Fruit fly (Drosophila melanogaster) whole organism, embryonic: Measurements from ENCODE around the gene CG7695.

Experiments used
- Ada2b ChIP-seq: fragments of 200-800 bp; sonication (Bioruptor generic); IDR thresholded peaks from 2 replicates; pipeline ENCODE4 v1.3.6; 2022; ENCODE audit warnings: missing biosample characterization, missing genetic modification characterization
- B-H1 ChIP-seq: fragments of 200-800 bp; sonication (Bioruptor generic); IDR thresholded peaks from 3 replicates; pipeline ENCODE4 v1.3.6; 2022; ENCODE audit warnings: missing biosample characterization, missing genetic modification characterization
- BEAF-32 ChIP-seq: fragments of 200-800 bp; sonication (Bioruptor generic); optimal IDR thresholded peaks from 3 replicates; lab custom pipeline; 2017; ENCODE audit warnings: missing biosample characterization, missing genetic modification characterization, mild to moderate bottlenecking, moderate library complexity, missing genetic modification reagents
- CG10321 ChIP-seq: fragments of 200-800 bp; sonication (Bioruptor generic); IDR thresholded peaks from 2 replicates; pipeline ENCODE4 v1.3.6; 2022; ENCODE audit warnings: missing biosample characterization, missing genetic modification characterization
- CG10462 ChIP-seq: fragments of 200-800 bp; sonication (Bioruptor generic); optimal IDR thresholded peaks from 2 replicates; lab custom pipeline; 2016; ENCODE audit warnings: missing biosample characterization, missing genetic modification characterization
- CG10959 ChIP-seq: fragments of 200-800 bp; sonication (Bioruptor generic); IDR thresholded peaks from 2 replicates; pipeline ENCODE4 v1.3.6; 2022; ENCODE audit warnings: missing biosample characterization, missing genetic modification characterization
- CG12769 ChIP-seq: fragments of 200-800 bp; sonication (Bioruptor generic); optimal IDR thresholded peaks from 2 replicates; lab custom pipeline; 2019; ENCODE audit warnings: missing biosample characterization, mild to moderate bottlenecking, missing genetic modification characterization, moderate library complexity
- CG12942 ChIP-seq: fragments of 200-800 bp; sonication (Bioruptor generic); optimal IDR thresholded peaks from 3 replicates; lab custom pipeline; 2016; ENCODE audit warnings: missing biosample characterization, missing genetic modification characterization
- CG13296 ChIP-seq: fragments of 200-800 bp; sonication (Bioruptor generic); optimal IDR thresholded peaks from 3 replicates; lab custom pipeline; 2018; ENCODE audit warnings: missing biosample characterization, mild to moderate bottlenecking, missing genetic modification characterization
- CG13894 ChIP-seq: fragments of 200-800 bp; sonication (Bioruptor generic); optimal IDR thresholded peaks from 3 replicates; lab custom pipeline; 2018; ENCODE audit warnings: missing biosample characterization, mild to moderate bottlenecking, missing genetic modification characterization, moderate library complexity
- CG1602 ChIP-seq: fragments of 200-800 bp; sonication (Bioruptor generic); optimal IDR thresholded peaks from 3 replicates; lab custom pipeline; 2016; ENCODE audit warnings: missing biosample characterization, missing genetic modification characterization
- CG18599 ChIP-seq: fragments of 200-800 bp; sonication (Bioruptor generic); optimal IDR thresholded peaks from 3 replicates; lab custom pipeline; 2017; ENCODE audit warnings: missing biosample characterization, missing genetic modification characterization, mild to moderate bottlenecking, moderate library complexity, missing genetic modification reagents
- CG31388 ChIP-seq: fragments of 200-800 bp; sonication (Bioruptor generic); optimal IDR thresholded peaks from 2 replicates; lab custom pipeline; 2016; ENCODE audit warnings: missing biosample characterization, missing genetic modification characterization
- CG4282 ChIP-seq: fragments of 200-800 bp; sonication (Bioruptor generic); optimal IDR thresholded peaks from 2 replicates; lab custom pipeline; 2016; ENCODE audit warnings: missing biosample characterization, missing genetic modification characterization
- CG43689 ChIP-seq: fragments of 200-800 bp; sonication (Bioruptor generic); IDR thresholded peaks from 2 replicates; pipeline ENCODE4 v1.3.6; 2022; ENCODE audit warnings: missing biosample characterization, missing genetic modification characterization
- CG4820 ChIP-seq: fragments of 200-800 bp; sonication (Bioruptor generic); optimal IDR thresholded peaks from 3 replicates; lab custom pipeline; 2016; ENCODE audit warnings: missing biosample characterization, missing genetic modification characterization
- CG7271 ChIP-seq: fragments of 200-800 bp; sonication (Bioruptor generic); optimal IDR thresholded peaks from 2 replicates; lab custom pipeline; 2018; ENCODE audit warnings: missing biosample characterization, mild to moderate bottlenecking, missing genetic modification characterization, moderate library complexity
- CG7987 ChIP-seq: fragments of 200-800 bp; sonication (Bioruptor generic); optimal IDR thresholded peaks from 2 replicates; lab custom pipeline; 2018; ENCODE audit warnings: missing biosample characterization, mild to moderate bottlenecking, missing genetic modification characterization, moderate library complexity
- CG9817 ChIP-seq: fragments of 200-800 bp; sonication (Bioruptor generic); optimal IDR thresholded peaks from 2 replicates; lab custom pipeline; 2018; ENCODE audit warnings: missing biosample characterization, mild to moderate bottlenecking, missing genetic modification characterization, moderate library complexity
- D19B ChIP-seq: fragments of 200-800 bp; sonication (Bioruptor generic); optimal IDR thresholded peaks from 2 replicates; lab custom pipeline; 2017; ENCODE audit warnings: missing biosample characterization, mild to moderate bottlenecking, missing genetic modification characterization
- Dll ChIP-seq: fragments of 200-800 bp; sonication (Bioruptor generic); IDR thresholded peaks from 4 replicates; pipeline ENCODE4 v1.3.6; 2022; ENCODE audit warnings: missing biosample characterization, missing genetic modification characterization; ENCODE audit not compliant: partially characterized antibody
- E2f1 ChIP-seq: fragments of 200-800 bp; sonication (Bioruptor generic); IDR thresholded peaks from 2 replicates; pipeline ENCODE4 v1.3.6; 2022; ENCODE audit warnings: missing biosample characterization, missing genetic modification characterization
- HLH3B ChIP-seq: fragments of 200-800 bp; sonication (Bioruptor generic); IDR thresholded peaks from 2 replicates; pipeline ENCODE4 v1.3.6; 2022; ENCODE audit warnings: missing biosample characterization, missing genetic modification characterization
- Meics ChIP-seq: fragments of 200-800 bp; sonication (Bioruptor generic); optimal IDR thresholded peaks from 2 replicates; lab custom pipeline; 2017; ENCODE audit warnings: missing biosample characterization, mild to moderate bottlenecking, missing genetic modification characterization
- Nf-YC ChIP-seq: fragments of 200-800 bp; optimal IDR thresholded peaks from 3 replicates; lab custom pipeline; 2019; ENCODE audit warnings: missing biosample characterization, mild to moderate bottlenecking, missing genetic modification characterization, moderate library complexity
- abd-A ChIP-seq: fragments of 200-800 bp; sonication (Bioruptor generic); optimal IDR thresholded peaks from 3 replicates; lab custom pipeline; 2019; ENCODE audit warnings: missing biosample characterization, mild to moderate bottlenecking, missing genetic modification characterization, moderate library complexity
- bowl ChIP-seq: fragments of 200-800 bp; sonication (Bioruptor generic); IDR thresholded peaks from 2 replicates; pipeline ENCODE4 v1.3.6; 2022; ENCODE audit warnings: missing biosample characterization, missing genetic modification characterization
- br ChIP-seq: fragments of >200 bp; optimal IDR thresholded peaks from 2 replicates; lab custom pipeline; 2017
- cad ChIP-seq: fragments of >200 bp; optimal IDR thresholded peaks from 2 replicates; lab custom pipeline; 2017; ENCODE audit warnings: missing biosample characterization, missing genetic modification characterization
- cas ChIP-seq: fragments of 200-800 bp; sonication (Bioruptor generic); IDR thresholded peaks from 2 replicates; pipeline ENCODE4 v1.3.6; 2022; ENCODE audit warnings: missing biosample characterization, missing genetic modification characterization
- cwo ChIP-seq: fragments of 200-800 bp; sonication (Bioruptor generic); optimal IDR thresholded peaks from 3 replicates; lab custom pipeline; 2017; ENCODE audit warnings: missing biosample characterization, missing genetic modification characterization, mild to moderate bottlenecking, moderate library complexity, missing genetic modification reagents
- disco-r ChIP-seq: fragments of 200-800 bp; sonication (Bioruptor generic); optimal IDR thresholded peaks from 2 replicates; lab custom pipeline; 2016; ENCODE audit warnings: missing biosample characterization, missing genetic modification characterization
- fu2 ChIP-seq: fragments of 200-800 bp; sonication (Bioruptor generic); optimal IDR thresholded peaks from 2 replicates; lab custom pipeline; 2016; ENCODE audit warnings: missing biosample characterization, missing genetic modification characterization
- gem ChIP-seq: fragments of 200-800 bp; sonication (Bioruptor generic); optimal IDR thresholded peaks from 2 replicates; lab custom pipeline; 2019; ENCODE audit warnings: missing biosample characterization, mild to moderate bottlenecking, missing genetic modification characterization, moderate library complexity
- gfzf ChIP-seq: fragments of 200-800 bp; sonication (Bioruptor generic); optimal IDR thresholded peaks from 2 replicates; lab custom pipeline; 2016; ENCODE audit warnings: missing biosample characterization, mild to moderate bottlenecking, missing genetic modification characterization, moderate library complexity
- grau ChIP-seq: fragments of 200-800 bp; optimal IDR thresholded peaks from 3 replicates; lab custom pipeline; 2019; ENCODE audit warnings: missing biosample characterization, mild to moderate bottlenecking, missing genetic modification characterization, moderate library complexity
- insv ChIP-seq, 2 experiments: fragments of 200-800 bp; sonication (Bioruptor generic); optimal IDR thresholded peaks; 3 replicates each; lab custom pipeline; 2016 to 2018; ENCODE audit warnings: missing biosample characterization in 2 of 2, missing genetic modification characterization in 2 of 2
- jumu ChIP-seq: fragments of 200-800 bp; sonication (Bioruptor generic); optimal IDR thresholded peaks from 3 replicates; lab custom pipeline; 2016; ENCODE audit warnings: missing biosample characterization, missing genetic modification characterization
- mirr ChIP-seq: fragments of 200-800 bp; sonication (Bioruptor generic); optimal IDR thresholded peaks from 3 replicates; lab custom pipeline; 2018; ENCODE audit warnings: missing biosample characterization, mild to moderate bottlenecking, missing genetic modification characterization
- otp ChIP-seq: fragments of 200-800 bp; sonication (Bioruptor generic); IDR thresholded peaks from 3 replicates; pipeline ENCODE4, ENCODE4 v1.3.6; 2022; ENCODE audit warnings: missing biosample characterization, missing genetic modification characterization
- p53 ChIP-seq: fragments of 200-800 bp; sonication (Bioruptor generic); optimal IDR thresholded peaks from 2 replicates; lab custom pipeline; 2016; ENCODE audit warnings: missing biosample characterization, missing genetic modification characterization
- pan ChIP-seq, 4 experiments: fragments of >200 bp in 3 of 4; fragments of 200-800 bp in 1 of 4; sonication (Bioruptor generic) in 1 of 4; optimal IDR thresholded peaks in 3 of 4; IDR thresholded peaks in 1 of 4; 2 replicates each; pipeline versions ENCODE4 v1.3.6 to Lab custom; 2017 to 2022; ENCODE audit warnings: missing biosample characterization in 2 of 4, missing genetic modification characterization in 2 of 4, mixed read lengths in 1 of 4
- phol ChIP-seq: fragments of 200-800 bp; sonication (Bioruptor generic); optimal IDR thresholded peaks from 3 replicates; lab custom pipeline; 2018; ENCODE audit warnings: missing biosample characterization, mild to moderate bottlenecking, missing genetic modification characterization, moderate library complexity
- repo ChIP-seq: fragments of 200-800 bp; sonication (Bioruptor generic); optimal IDR thresholded peaks from 2 replicates; lab custom pipeline; 2016; ENCODE audit warnings: missing biosample characterization, missing genetic modification characterization
- row ChIP-seq: fragments of 200-800 bp; sonication (Bioruptor generic); IDR thresholded peaks from 3 replicates; pipeline ENCODE4 v1.3.6; 2022; ENCODE audit warnings: missing biosample characterization, missing genetic modification characterization
- seq ChIP-seq: fragments of 200-800 bp; sonication (Bioruptor generic); IDR thresholded peaks from 2 replicates; pipeline ENCODE4 v1.3.6; 2022; ENCODE audit warnings: missing biosample characterization, missing genetic modification characterization
- tna ChIP-seq: fragments of 200-800 bp; sonication (Bioruptor generic); IDR thresholded peaks from 2 replicates; pipeline ENCODE4 v1.3.6; 2022; ENCODE audit warnings: missing biosample characterization, missing genetic modification characterization; ENCODE audit not compliant: partially characterized antibody
- twi ChIP-seq: fragments of 200-800 bp; optimal IDR thresholded peaks from 2 replicates; lab custom pipeline; 2019; ENCODE audit warnings: missing biosample characterization, mild to moderate bottlenecking, missing genetic modification characterization, moderate library complexity
- vfl ChIP-seq: fragments of 200-800 bp; sonication (Bioruptor generic); optimal IDR thresholded peaks from 2 replicates; lab custom pipeline; 2016; ENCODE audit warnings: missing biosample characterization, missing genetic modification characterization

Gene CG7695

dm6 chr3R:18658945-18659642, 41.8 kb upstream of the CG7695 start, which contains the start of the genes CG31224 and CstF64 (continued):
- TF ChIP-seq bowl (GFP tag; lab: Robert Waterston, UW) (no peak), CG1602 (peak; percentile 89), CG7987 (GFP tag; lab: Kevin White, UChicago) (peak; percentile 55), br (lab: Kevin White, UChicago) (no peak), CG10462 (GFP tag; lab: Kevin White, UChicago) (peak; percentile 64), mirr (GFP tag; lab: Kevin White, UChicago) (no peak), cwo (GFP tag; lab: Kevin White, UChicago) (peak; percentile 55), CG31388 (GFP tag; lab: Kevin White, UChicago) (peak; percentile 52), vfl (GFP tag; lab: Kevin White, UChicago) (peak; percentile 77), otp (peak; percentile 70; the same call in 2 of the 3 replicates), Ada2b (GFP tag; lab: Robert Waterston, UW) (peak; percentile 76), CG12769 (tag; lab: Kevin White, UChicago) (no peak), pan (optimal IDR thresholded peaks at IDR 0.05; lab: Kevin White, UChicago) (no peak), pan (GFP tag; optimal IDR thresholded peaks at IDR 0.05 in 1 of 2, IDR thresholded peaks at IDR 0.05 in 1 of 2) (peak in 1 of 2 experiments; percentile 90), Nf-YC (tag; lab: Kevin White, UChicago) (no peak), fu2 (GFP tag; lab: Kevin White, UChicago) (peak; percentile 82), repo (peak; percentile 82), jumu (GFP tag; lab: Kevin White, UChicago) (peak; percentile 89), insv (GFP tag; optimal IDR thresholded peaks at IDR 0.05; lab: Kevin White, UChicago) (peak in 1 of 2 experiments; percentile 49), grau (tag; lab: Kevin White, UChicago) (peak; percentile 81), CG10321 (GFP tag; lab: Robert Waterston, UW) (no peak), CG4820 (peak; percentile 79), Meics (GFP tag; lab: Kevin White, UChicago) (peak; percentile 78), tna (GFP tag; lab: Robert Waterston, UW) (0 out of 2 replicates have a peak, but pooled peaks have one; percentile 33), HLH3B (GFP tag; lab: Robert Waterston, UW) (peak; percentile 75), cas (peak; percentile 51; the same call in 1 of the 2 replicates), D19B (GFP tag; lab: Kevin White, UChicago) (no peak), CG7271 (tag; lab: Kevin White, UChicago) (peak; percentile 3), p53 (GFP tag; lab: Kevin White, UChicago) (peak; percentile 66), phol (tag; lab: Kevin White, UChicago) (peak; percentile 85), CG4282 (peak; percentile 84), twi (peak; percentile 67), seq (peak; percentile 66; the same call in 1 of the 2 replicates), CG12942 (GFP tag; lab: Kevin White, UChicago) (peak; percentile 89), CG13894 (no peak), Dll (GFP tag; lab: Robert Waterston, UW) (0 out of 4 replicates have a peak, but pooled peaks have one; percentile 28), CG9817 (tag; lab: Kevin White, UChicago) (peak; percentile 85), BEAF-32 (GFP tag; lab: Kevin White, UChicago) (peak; percentile 54), B-H1 (GFP tag; lab: Robert Waterston, UW) (peak; percentile 78), CG43689 (peak; percentile 58), row (GFP tag; lab: Robert Waterston, UW) (peak; percentile 94), CG18599 (no peak), cad (GFP tag; lab: Kevin White, UChicago) (no peak), abd-A (tag; lab: Kevin White, UChicago) (no peak), CG13296 (GFP tag; lab: Kevin White, UChicago) (peak; percentile 72), gfzf (GFP tag; lab: Kevin White, UChicago) (peak; percentile 55), disco-r (GFP tag; lab: Kevin White, UChicago) (peak; percentile 81), CG10959 (GFP tag; lab: Robert Waterston, UW) (no peak), gem (tag; lab: Kevin White, UChicago) (peak; percentile 88), E2f1 (GFP tag; lab: Robert Waterston, UW) (peak; percentile 76)
